Worm (Caenorhabditis elegans) whole organism, L4 larva: ENCODE data around the gene ttr-3.

Experiments used
- F49E8.2 ChIP-seq: sonication (generic microtip); optimal IDR thresholded peaks from 2 replicates; lab custom pipeline; 2016; ENCODE audit warnings: missing compliant biosample characterization, mild to moderate bottlenecking, missing genetic modification characterization, borderline replicate concordance
- R02D3.7 ChIP-seq: fragments of 150-350 bp; sonication (generic microtip); optimal IDR thresholded peaks from 3 replicates; lab custom pipeline; 2014; ENCODE audit warnings: missing biosample characterization, missing genetic modification characterization
- T20F7.1 ChIP-seq: fragments of 200-800 bp; sonication (Bioruptor generic); optimal IDR thresholded peaks from 2 replicates; lab custom pipeline; 2018; ENCODE audit warnings: mild to moderate bottlenecking, missing genetic modification characterization, missing compliant biosample characterization
- T26A8.4 ChIP-seq: fragments of 200-800 bp; sonication (Bioruptor generic); IDR thresholded peaks from 2 replicates; pipeline ENCODE4 v1.3.6; 2022; ENCODE audit warnings: missing genetic modification characterization, missing compliant biosample characterization
- Y5F2A.4 ChIP-seq: fragments of 200-800 bp; sonication (Bioruptor generic); optimal IDR thresholded peaks from 2 replicates; lab custom pipeline; 2018; ENCODE audit warnings: mild to moderate bottlenecking, missing genetic modification characterization, missing compliant biosample characterization
- Y75B8A.6 ChIP-seq: fragments of 200-800 bp; sonication (Bioruptor generic); IDR thresholded peaks from 2 replicates; pipeline ENCODE4 v1.3.6; 2022; ENCODE audit warnings: missing genetic modification reagents, missing genetic modification characterization, missing compliant biosample characterization
- ZK337.2 ChIP-seq: fragments of 200-800 bp; sonication (Bioruptor generic); IDR thresholded peaks from 2 replicates; pipeline ENCODE4 v1.3.6; 2022; ENCODE audit warnings: missing genetic modification reagents, missing genetic modification characterization, missing compliant biosample characterization
- ama-1 ChIP-seq: fragments of 150-350 bp; optimal IDR thresholded peaks from 2 replicates; lab custom pipeline; 2014; ENCODE audit warnings: inconsistent platforms, mixed read lengths
- arid-1 ChIP-seq: fragments of 200-800 bp; sonication (Bioruptor generic); conservative IDR thresholded peaks from 2 replicates; pipeline ENCODE4 v1.3.6; 2022; ENCODE audit warnings: missing genetic modification reagents, missing genetic modification characterization, missing compliant biosample characterization
- attf-4 ChIP-seq: sonication (generic microtip); optimal IDR thresholded peaks from 3 replicates; lab custom pipeline; 2017; ENCODE audit warnings: missing biosample characterization, missing genetic modification characterization
- ceh-28 ChIP-seq: fragments of 150-350 bp; optimal IDR thresholded peaks from 2 replicates; lab custom pipeline; 2014; ENCODE audit warnings: missing biosample characterization, missing genetic modification reagents, missing genetic modification characterization
- ces-1 ChIP-seq: fragments of 150-350 bp; sonication (generic microtip); optimal IDR thresholded peaks from 4 replicates; lab custom pipeline; 2014; ENCODE audit warnings: missing biosample characterization, missing genetic modification reagents, missing genetic modification characterization
- ctbp-1 ChIP-seq: fragments of 200-800 bp; sonication (Bioruptor generic); IDR thresholded peaks from 2 replicates; pipeline ENCODE4 v1.3.6; 2022; ENCODE audit warnings: missing genetic modification reagents, missing genetic modification characterization, missing compliant biosample characterization
- daf-8 ChIP-seq: fragments of 200-800 bp; sonication (Bioruptor generic); IDR thresholded peaks from 2 replicates; pipeline ENCODE4 v1.3.6; 2022; ENCODE audit warnings: missing genetic modification characterization, missing compliant biosample characterization
- dmd-6 ChIP-seq: fragments of 200-800 bp; sonication (Bioruptor generic); IDR thresholded peaks from 2 replicates; pipeline ENCODE4 v1.3.6; 2022; ENCODE audit warnings: missing genetic modification reagents, missing genetic modification characterization, missing compliant biosample characterization
- duxl-1 ChIP-seq: sonication (generic microtip); optimal IDR thresholded peaks from 2 replicates; lab custom pipeline; 2016; ENCODE audit warnings: mild to moderate bottlenecking, missing genetic modification characterization, moderate library complexity, missing compliant biosample characterization; ENCODE audit not compliant: poor library complexity
- dve-1 ChIP-seq: sonication (generic microtip); optimal IDR thresholded peaks from 2 replicates; lab custom pipeline; 2017; ENCODE audit warnings: antibody characterized with exemption, mild to moderate bottlenecking, missing genetic modification characterization, missing compliant biosample characterization; ENCODE audit not compliant: insufficient read depth
- egl-43 ChIP-seq: fragments of 200-800 bp; sonication (Bioruptor generic); IDR thresholded peaks from 2 replicates; pipeline ENCODE4 v1.3.6; 2022; ENCODE audit warnings: missing genetic modification reagents, missing genetic modification characterization, missing compliant biosample characterization
- hif-1 ChIP-seq, 2 experiments: sonication (generic microtip); optimal IDR thresholded peaks; 2 replicates each; lab custom pipeline; 2016 to 2017; ENCODE audit warnings: missing compliant biosample characterization in 2 of 2, missing genetic modification characterization in 2 of 2, missing genetic modification reagents in 2 of 2, missing genotype in 2 of 2, mild to moderate bottlenecking in 1 of 2
- hmg-1.1 ChIP-seq: fragments of 200-800 bp; sonication (Bioruptor generic); IDR thresholded peaks from 2 replicates; pipeline ENCODE4 v1.3.6; 2022; ENCODE audit warnings: missing genetic modification reagents, missing genetic modification characterization, missing compliant biosample characterization
- lim-7 ChIP-seq: fragments of 200-800 bp; sonication (Bioruptor generic); IDR thresholded peaks from 2 replicates; pipeline ENCODE4 v1.3.6; 2022; ENCODE audit warnings: missing genetic modification characterization, missing compliant biosample characterization
- lin-13 ChIP-seq: fragments of 150-350 bp; optimal IDR thresholded peaks from 2 replicates; lab custom pipeline; 2014; ENCODE audit warnings: missing biosample characterization, missing genetic modification reagents, missing genetic modification characterization
- lin-29 ChIP-seq: fragments of 200-800 bp; sonication (Bioruptor generic); IDR thresholded peaks from 2 replicates; pipeline ENCODE4 v1.3.6; 2022; ENCODE audit warnings: missing genetic modification reagents, missing genetic modification characterization, missing compliant biosample characterization
- lin-38 ChIP-seq: fragments of 200-800 bp; sonication (Bioruptor generic); IDR thresholded peaks from 2 replicates; pipeline ENCODE4 v1.3.6; 2022; ENCODE audit warnings: missing genetic modification reagents, missing genetic modification characterization, missing compliant biosample characterization
- lin-39 ChIP-seq: fragments of 150-350 bp; optimal IDR thresholded peaks from 2 replicates; lab custom pipeline; 2014; ENCODE audit warnings: missing biosample characterization, missing genetic modification reagents, missing genetic modification characterization
- lsy-2 ChIP-seq, 2 experiments: fragments of 150-350 bp in 1 of 2; sonication (generic microtip) in 1 of 2; optimal IDR thresholded peaks; 2 replicates each; lab custom pipeline; 2014 to 2017; ENCODE audit warnings: missing biosample characterization in 2 of 2, missing genetic modification characterization in 2 of 2
- madf-5 ChIP-seq, 2 experiments: fragments of 200-800 bp; sonication (Bioruptor generic); IDR thresholded peaks; 2 replicates each; pipeline ENCODE4 v1.3.6; 2022; ENCODE audit warnings: missing compliant biosample characterization in 2 of 2, missing genetic modification characterization in 2 of 2
- madf-9 ChIP-seq: fragments of 200-800 bp; sonication (Bioruptor generic); conservative IDR thresholded peaks from 2 replicates; pipeline ENCODE4 v1.3.6; 2022; ENCODE audit warnings: missing genetic modification reagents, missing genetic modification characterization, missing compliant biosample characterization
- mdt-29 ChIP-seq: fragments of 200-800 bp; sonication (Bioruptor generic); IDR thresholded peaks from 2 replicates; pipeline ENCODE4 v1.3.6; 2022; ENCODE audit warnings: missing genetic modification reagents, missing genetic modification characterization, missing compliant biosample characterization
- mep-1 ChIP-seq: fragments of 150-350 bp; sonication (generic microtip); optimal IDR thresholded peaks from 3 replicates; lab custom pipeline; 2014; ENCODE audit warnings: missing biosample characterization, missing genetic modification characterization
- mes-2 ChIP-seq: sonication (generic microtip); optimal IDR thresholded peaks from 2 replicates; lab custom pipeline; 2016; ENCODE audit warnings: missing genotype, mild to moderate bottlenecking, missing genetic modification characterization, missing compliant biosample characterization; ENCODE audit not compliant: poor library complexity, severe bottlenecking
- mxl-2 ChIP-seq: fragments of 200-800 bp; sonication (Bioruptor generic); conservative IDR thresholded peaks from 2 replicates; pipeline ENCODE4 v1.3.6; 2022; ENCODE audit warnings: missing genetic modification reagents, missing genetic modification characterization, missing compliant biosample characterization
- mxl-3 ChIP-seq: fragments of 200-800 bp; sonication (Bioruptor generic); optimal IDR thresholded peaks from 2 replicates; lab custom pipeline; 2018; ENCODE audit warnings: mild to moderate bottlenecking, missing genetic modification characterization, missing compliant biosample characterization
- nhr-11 ChIP-seq: fragments of 150-350 bp; optimal IDR thresholded peaks from 2 replicates; lab custom pipeline; 2014; ENCODE audit warnings: missing biosample characterization, missing genetic modification characterization
- nhr-111 ChIP-seq: fragments of 200-800 bp; sonication (Bioruptor generic); optimal IDR thresholded peaks from 2 replicates; lab custom pipeline; 2018; ENCODE audit warnings: mild to moderate bottlenecking, missing genetic modification characterization, missing compliant biosample characterization
- nhr-237 ChIP-seq: sonication (generic microtip); optimal IDR thresholded peaks from 2 replicates; lab custom pipeline; 2017; ENCODE audit warnings: missing biosample characterization, missing genetic modification characterization
- nhr-28 ChIP-seq: fragments of 150-350 bp; optimal IDR thresholded peaks from 2 replicates; lab custom pipeline; 2014; ENCODE audit warnings: missing biosample characterization, missing genetic modification characterization
- nhr-42 ChIP-seq: fragments of 200-800 bp; sonication (Bioruptor generic); IDR thresholded peaks from 2 replicates; pipeline ENCODE4 v1.3.6; 2022; ENCODE audit warnings: missing genetic modification characterization, missing compliant biosample characterization
- nhr-48 ChIP-seq: sonication (generic microtip); optimal IDR thresholded peaks from 2 replicates; lab custom pipeline; 2016; ENCODE audit warnings: mild to moderate bottlenecking, missing genetic modification characterization, missing compliant biosample characterization
- nhr-6 ChIP-seq: fragments of 150-350 bp; optimal IDR thresholded peaks from 2 replicates; lab custom pipeline; 2014; ENCODE audit warnings: missing biosample characterization, missing genetic modification characterization
- pha-4 ChIP-seq, 2 experiments: fragments of 150-350 bp in 1 of 2; fragments of 200-800 bp in 1 of 2; sonication (Bioruptor generic) in 1 of 2; IDR thresholded peaks in 1 of 2; optimal IDR thresholded peaks in 1 of 2; 2 replicates each; pipeline versions ENCODE4 v1.3.6 to Lab custom; 2014 to 2022; ENCODE audit warnings: missing genetic modification characterization in 2 of 2, missing genetic modification reagents in 2 of 2, missing biosample characterization in 1 of 2, missing compliant biosample characterization in 1 of 2
- pqm-1 ChIP-seq: sonication (generic microtip); optimal IDR thresholded peaks from 2 replicates; lab custom pipeline; 2017; ENCODE audit warnings: missing biosample characterization, missing genetic modification characterization
- rbr-2 ChIP-seq: sonication (generic microtip); optimal IDR thresholded peaks from 2 replicates; lab custom pipeline; 2016; ENCODE audit warnings: missing genotype, missing genetic modification characterization, missing compliant biosample characterization
- sdz-12 ChIP-seq: fragments of 200-800 bp; sonication (Bioruptor generic); optimal IDR thresholded peaks from 2 replicates; lab custom pipeline; 2018; ENCODE audit warnings: mild to moderate bottlenecking, missing genetic modification characterization, missing compliant biosample characterization
- set-16 ChIP-seq: fragments of 200-800 bp; sonication (Bioruptor generic); IDR thresholded peaks from 2 replicates; pipeline ENCODE4 v1.3.6; 2022; ENCODE audit warnings: missing genetic modification reagents, missing genetic modification characterization, missing compliant biosample characterization
- spr-3 ChIP-seq: fragments of 200-800 bp; sonication (Bioruptor generic); optimal IDR thresholded peaks from 2 replicates; lab custom pipeline; 2018; ENCODE audit warnings: mild to moderate bottlenecking, missing genetic modification characterization, missing compliant biosample characterization
- tag-97 ChIP-seq: fragments of 200-800 bp; sonication (Bioruptor generic); IDR thresholded peaks from 2 replicates; pipeline ENCODE4 v1.3.6; 2022; ENCODE audit warnings: missing genetic modification characterization, missing compliant biosample characterization
- tra-1 ChIP-seq: fragments of 200-800 bp; sonication (Bioruptor generic); IDR thresholded peaks from 2 replicates; pipeline ENCODE4 v1.3.6; 2022; ENCODE audit warnings: missing genetic modification reagents, missing genetic modification characterization, missing compliant biosample characterization
- unc-39 ChIP-seq: sonication (generic microtip); optimal IDR thresholded peaks from 2 replicates; lab custom pipeline; 2017; ENCODE audit warnings: missing biosample characterization, missing genetic modification characterization
- zip-2 ChIP-seq: fragments of 150-350 bp; optimal IDR thresholded peaks from 2 replicates; lab custom pipeline; 2014; ENCODE audit warnings: missing biosample characterization, missing genetic modification characterization
- ztf-11 ChIP-seq: fragments of 150-350 bp; optimal IDR thresholded peaks from 2 replicates; lab custom pipeline; 2014; ENCODE audit warnings: missing biosample characterization, missing genetic modification characterization

The ttr-3 gene

ce11 chrIII:9903694-9904292 lies 22.8 kb downstream of the ttr-3 start:
- TF ChIP-seq nhr-42, result no peak
- TF ChIP-seq nhr-48 (tag; lab: Kevin White, UChicago), result no peak
- no peak for TF ChIP-seq nhr-237 (tag; lab: Kevin White, UChicago)
- TF ChIP-seq spr-3 (GFP tag; lab: Kevin White, UChicago), result no peak
- TF ChIP-seq ctbp-1 (GFP tag; lab: Robert Waterston, UW), result no peak
- no peak for TF ChIP-seq attf-4
- no peak for TF ChIP-seq R02D3.7
- TF ChIP-seq mes-2 (tag; lab: Kevin White, UChicago), result no peak
- peak in 1 of 2 experiments; percentile 1 for TF ChIP-seq lsy-2 (tag; optimal IDR thresholded peaks at IDR 0.05; lab: Kevin White, UChicago)
- no peak for TF ChIP-seq zip-2 (tag; lab: Kevin White, UChicago)
- no peak for TF ChIP-seq ztf-11 (tag; lab: Kevin White, UChicago)
- TF ChIP-seq nhr-111, result no peak
- TF ChIP-seq madf-9, result no peak
- TF ChIP-seq T26A8.4, result no peak
- no peak for TF ChIP-seq nhr-11 (tag; lab: Kevin White, UChicago)
- TF ChIP-seq rbr-2 (tag; lab: Kevin White, UChicago), result no peak
- no peak for TF ChIP-seq arid-1
- TF ChIP-seq lim-7 (GFP tag; lab: Robert Waterston, UW), result no peak
- TF ChIP-seq sdz-12 (GFP tag; lab: Kevin White, UChicago), result no peak
- TF ChIP-seq T20F7.1 (GFP tag; lab: Kevin White, UChicago), result no peak
- TF ChIP-seq ZK337.2 (GFP tag; lab: Robert Waterston, UW), result no peak
- peak; percentile 33 for TF ChIP-seq nhr-28 (tag; lab: Kevin White, UChicago)
- TF ChIP-seq egl-43, result no peak
- TF ChIP-seq dve-1 (tag; lab: Kevin White, UChicago), result peak; percentile 65
- TF ChIP-seq hmg-1.1 (GFP tag; lab: Robert Waterston, UW), result no peak
- no peak for TF ChIP-seq ama-1 (lab: Kevin White, UChicago)
- TF ChIP-seq daf-8 (GFP tag; lab: Robert Waterston, UW), result no peak
- no peak for TF ChIP-seq F49E8.2 (tag; lab: Kevin White, UChicago)
- TF ChIP-seq pqm-1 (tag; lab: Kevin White, UChicago), result peak; percentile 47
- peak; percentile 70 for TF ChIP-seq dmd-6 (GFP tag; lab: Robert Waterston, UW)
- TF ChIP-seq pha-4 (GFP tag; IDR thresholded peaks at IDR 0.05; lab: Robert Waterston, UW), result no peak
- TF ChIP-seq pha-4 (tag; optimal IDR thresholded peaks at IDR 0.05; lab: Kevin White, UChicago), result no peak
- no peak for TF ChIP-seq lin-29 (GFP tag; lab: Robert Waterston, UW)
- TF ChIP-seq mxl-3 (GFP tag; lab: Kevin White, UChicago), result no peak
- TF ChIP-seq set-16, result no peak
- peak; percentile 6 for TF ChIP-seq nhr-6
- TF ChIP-seq tag-97, result no peak
- TF ChIP-seq mxl-2 (GFP tag; lab: Robert Waterston, UW), result no peak
- no peak for TF ChIP-seq Y75B8A.6 (GFP tag; lab: Robert Waterston, UW)
- no peak for TF ChIP-seq hif-1 (tag; optimal IDR thresholded peaks at IDR 0.05; lab: Kevin White, UChicago)
- TF ChIP-seq mep-1, result peak; percentile 44
- no peak for TF ChIP-seq duxl-1 (tag; lab: Kevin White, UChicago)
- TF ChIP-seq unc-39 (tag; lab: Kevin White, UChicago), result no peak
- TF ChIP-seq ces-1, result no peak
- no peak for TF ChIP-seq ceh-28 (tag; lab: Kevin White, UChicago)
- TF ChIP-seq mdt-29 (GFP tag; lab: Robert Waterston, UW), result no peak
- no peak for TF ChIP-seq lin-38 (GFP tag; lab: Robert Waterston, UW)
- no peak for TF ChIP-seq tra-1
- no peak for TF ChIP-seq lin-39
- no peak for TF ChIP-seq Y5F2A.4 (GFP tag; lab: Kevin White, UChicago)
- no peak for TF ChIP-seq madf-5 (GFP tag; IDR thresholded peaks at IDR 0.05; lab: Robert Waterston, UW)
- TF ChIP-seq lin-13 (GFP tag; lab: Kevin White, UChicago), result no peak
